Fruit fly (Drosophila melanogaster): Measurements from ENCODE around the gene CG31546.

DNA sequence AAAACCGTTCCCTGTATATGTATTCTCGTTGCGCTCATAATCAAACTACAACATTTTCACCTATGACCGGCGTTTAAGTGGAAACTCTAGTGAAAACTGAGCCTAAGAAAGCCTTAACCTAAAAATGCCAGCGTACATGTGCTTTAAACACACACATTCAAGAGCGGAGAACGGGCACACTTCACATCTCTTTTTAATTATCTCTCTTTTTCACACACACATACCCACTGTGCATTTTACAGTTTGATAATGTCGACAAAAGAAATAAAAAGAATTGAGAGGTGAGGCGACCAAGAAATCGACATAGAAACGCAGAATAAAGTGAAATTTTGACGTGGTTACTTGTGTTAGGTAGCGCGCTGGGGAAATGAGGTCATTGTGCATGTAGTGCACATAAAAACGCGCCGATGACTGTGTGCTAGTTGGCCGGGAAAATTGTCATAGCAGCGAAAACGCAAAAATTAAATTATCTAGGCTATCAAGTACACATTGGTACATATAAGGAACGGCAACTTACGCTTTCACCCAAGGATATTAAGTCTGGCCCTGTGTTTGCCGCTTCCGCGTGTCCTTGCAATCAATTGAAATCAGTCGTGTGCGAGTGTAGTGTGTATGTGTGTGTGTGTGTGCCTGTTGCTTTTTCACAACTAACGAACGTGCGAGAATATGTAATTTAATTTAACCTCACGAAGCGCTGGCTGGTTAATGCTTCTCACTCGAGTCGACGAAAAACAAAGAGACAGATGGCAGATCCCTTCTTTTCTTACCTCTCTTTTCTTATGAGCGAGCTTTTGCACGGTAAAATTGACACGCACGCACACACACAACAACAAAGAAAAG lies 35.7 kb downstream of the CG31546 start:
- TF ChIP-seq GATAd (GFP tag; optimal IDR thresholded peaks at IDR 0.05) (no peak), CrebA (GFP tag; optimal IDR thresholded peaks at IDR 0.05; ENCODE audit: borderline replicate concordance) (no peak), br (GFP tag; optimal IDR thresholded peaks at IDR 0.05) (no peak), Hr83 (GFP tag; optimal IDR thresholded peaks at IDR 0.05; ENCODE audit: poor library complexity, severe bottlenecking) (peak; percentile 27), Dif (GFP tag; optimal IDR thresholded peaks at IDR 0.05; ENCODE audit: partially characterized antibody) (peak; percentile 6), Hnf4 (GFP tag; optimal IDR thresholded peaks at IDR 0.05) (no peak), tai (GFP tag; optimal IDR thresholded peaks at IDR 0.05) (no peak), Hr78 (GFP tag; optimal IDR thresholded peaks at IDR 0.05) (no peak), Abd-B (GFP tag; optimal IDR thresholded peaks at IDR 0.05) (no peak), psq (GFP tag; optimal IDR thresholded peaks at IDR 0.05) (no peak)
